Worm (Caenorhabditis elegans) whole organism, L4/young adult: ENCODE results near the gene srh-265.

Experiments
- W03F9.2 ChIP-seq: fragments of 150-350 bp; optimal IDR thresholded peaks from 2 replicates; lab custom pipeline; 2014; ENCODE audit warnings: missing biosample characterization, missing genetic modification characterization
- dao-5 ChIP-seq: sonication (generic microtip); optimal IDR thresholded peaks from 2 replicates; lab custom pipeline; 2016; ENCODE audit warnings: missing genotype, missing genetic modification characterization, moderate library complexity, missing compliant biosample characterization
- him-1 ChIP-seq: sonication (generic microtip); optimal IDR thresholded peaks from 2 replicates; lab custom pipeline; 2016; ENCODE audit warnings: missing genotype, missing genetic modification reagents, missing genetic modification characterization, missing compliant biosample characterization

DNA sequence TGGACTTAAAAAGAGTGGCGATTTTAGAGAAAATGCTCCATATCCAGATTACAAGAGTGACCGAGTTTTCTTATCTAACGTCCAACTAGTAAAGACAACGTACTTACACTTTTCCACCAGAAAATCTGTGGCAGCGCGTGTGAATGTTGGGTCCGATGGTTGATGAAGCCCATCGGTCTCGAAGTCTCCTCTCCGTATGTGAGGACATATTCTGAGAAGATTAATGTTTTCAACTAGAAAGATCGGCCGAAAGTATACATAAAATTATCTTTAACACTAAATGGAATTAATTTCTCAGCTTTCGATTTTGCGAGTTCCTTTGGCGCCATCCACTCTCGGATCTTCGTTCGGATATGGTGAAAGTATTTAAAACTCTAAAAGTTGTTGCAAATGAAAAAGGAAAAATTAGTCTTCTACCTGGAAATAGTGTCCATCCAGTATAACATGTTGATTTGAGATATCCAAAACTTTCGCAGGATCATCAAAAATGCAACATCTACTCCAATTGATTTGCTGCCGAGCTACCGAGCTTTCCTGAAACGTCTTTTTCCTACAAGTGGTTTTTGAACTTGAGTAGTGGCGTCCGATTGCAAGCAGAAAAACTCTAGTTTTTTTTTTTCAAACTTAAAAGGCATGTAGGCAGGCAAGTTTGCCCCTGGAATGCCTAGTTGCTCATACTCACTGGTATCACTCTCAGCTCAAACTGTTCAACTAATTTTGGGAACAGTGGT is 15.4 kb downstream of the srh-265 start:
- no peak for TF ChIP-seq him-1
- TF ChIP-seq dao-5 (tag; lab: Kevin White, UChicago), result no peak
- no peak for TF ChIP-seq W03F9.2 (tag; lab: Kevin White, UChicago)
